Worm (Caenorhabditis elegans) whole organism, mixed stage, embryonic: ENCODE results near the gene F49E2.5.

Experiments used
- ceh-39 ChIP-seq: fragments of 150-350 bp; optimal IDR thresholded peaks from 2 replicates; lab custom pipeline; 2014; ENCODE audit warnings: missing biosample characterization, missing genetic modification characterization
- ceh-83 ChIP-seq: fragments of 200-800 bp; sonication (Bioruptor generic); optimal IDR thresholded peaks from 2 replicates; lab custom pipeline; 2018; ENCODE audit warnings: mild to moderate bottlenecking, missing genetic modification characterization, missing compliant biosample characterization
- elt-3 ChIP-seq: fragments of 150-350 bp; optimal IDR thresholded peaks from 2 replicates; lab custom pipeline; 2014; ENCODE audit warnings: missing biosample characterization, missing genetic modification characterization
- nhr-12 ChIP-seq: fragments of 150-350 bp; optimal IDR thresholded peaks from 2 replicates; lab custom pipeline; 2014; ENCODE audit warnings: missing biosample characterization, missing genetic modification characterization
- nhr-237 ChIP-seq: fragments of 150-350 bp; optimal IDR thresholded peaks from 2 replicates; lab custom pipeline; 2014; ENCODE audit warnings: missing biosample characterization, missing genetic modification characterization
- nhr-28 ChIP-seq: fragments of 150-350 bp; optimal IDR thresholded peaks from 2 replicates; lab custom pipeline; 2014; ENCODE audit warnings: missing biosample characterization, missing genetic modification characterization
- sptf-1 ChIP-seq: sonication (generic microtip); optimal IDR thresholded peaks from 2 replicates; lab custom pipeline; 2017; ENCODE audit warnings: mild to moderate bottlenecking, missing genetic modification characterization, moderate library complexity, missing compliant biosample characterization
- tbx-8 ChIP-seq: fragments of 200-800 bp; sonication (Bioruptor generic); optimal IDR thresholded peaks from 2 replicates; lab custom pipeline; 2018; ENCODE audit warnings: mild to moderate bottlenecking, missing genetic modification characterization, moderate library complexity, missing compliant biosample characterization
- unc-39 ChIP-seq: fragments of 150-350 bp; optimal IDR thresholded peaks from 2 replicates; lab custom pipeline; 2014; ENCODE audit warnings: missing biosample characterization, missing genetic modification characterization
- unc-62 ChIP-seq: fragments of 150-350 bp; optimal IDR thresholded peaks from 2 replicates; lab custom pipeline; 2014; ENCODE audit warnings: missing biosample characterization, missing genetic modification reagents, missing genetic modification characterization
- ztf-11 ChIP-seq: fragments of 150-350 bp; optimal IDR thresholded peaks from 2 replicates; lab custom pipeline; 2014; ENCODE audit warnings: missing biosample characterization, missing genetic modification characterization

ce11 chrX:9560931-9561330 lies 17.5 kb downstream of the F49E2.5 start:
- TF ChIP-seq ceh-83 (GFP tag; lab: Kevin White, UChicago) (no peak), unc-39 (tag; lab: Kevin White, UChicago) (no peak), nhr-28 (tag; lab: Kevin White, UChicago) (no peak), nhr-237 (tag; lab: Kevin White, UChicago) (no peak), nhr-12 (no peak), elt-3 (tag; lab: Kevin White, UChicago) (no peak), ztf-11 (tag; lab: Kevin White, UChicago) (no peak), tbx-8 (GFP tag; lab: Kevin White, UChicago) (no peak), sptf-1 (tag; lab: Kevin White, UChicago) (peak; percentile 1), unc-62 (GFP tag; lab: Kevin White, UChicago) (no peak), ceh-39 (tag; lab: Kevin White, UChicago) (no peak)
